Fruit fly (Drosophila melanogaster) whole organism, embryonic: ENCODE results near the gene Syx5.

ENCODE experiments used
- Adf1 ChIP-seq: fragments of 200-800 bp; sonication (Bioruptor generic); IDR thresholded peaks from 2 replicates; pipeline ENCODE4 v1.3.6; 2022; ENCODE audit warnings: missing biosample characterization, missing genetic modification characterization
- Atf6 ChIP-seq: fragments of 200-800 bp; sonication (Bioruptor generic); IDR thresholded peaks from 2 replicates; pipeline ENCODE4 v1.3.6; 2022; ENCODE audit warnings: missing biosample characterization, missing genetic modification characterization
- Awh ChIP-seq: fragments of 200-800 bp; sonication (Bioruptor generic); IDR thresholded peaks from 2 replicates; pipeline ENCODE4, ENCODE4 v1.3.6; 2022; ENCODE audit warnings: missing biosample characterization, missing genetic modification characterization
- B-H2 ChIP-seq: fragments of 200-800 bp; sonication (Bioruptor generic); optimal IDR thresholded peaks from 2 replicates; lab custom pipeline; 2018; ENCODE audit warnings: missing biosample characterization, mild to moderate bottlenecking, missing genetic modification characterization
- Blimp-1 ChIP-seq: fragments of 200-800 bp; sonication (Bioruptor generic); optimal IDR thresholded peaks from 3 replicates; lab custom pipeline; 2018; ENCODE audit warnings: missing biosample characterization, missing genetic modification characterization, mild to moderate bottlenecking, moderate library complexity, missing genetic modification reagents
- CG10209 ChIP-seq: fragments of 200-800 bp; sonication (Bioruptor generic); optimal IDR thresholded peaks from 3 replicates; lab custom pipeline; 2017; ENCODE audit warnings: missing biosample characterization, mild to moderate bottlenecking, missing genetic modification characterization, missing genetic modification reagents
- CG10565 ChIP-seq: fragments of 200-800 bp; sonication (Bioruptor generic); optimal IDR thresholded peaks from 3 replicates; lab custom pipeline; 2016; ENCODE audit warnings: missing biosample characterization, mild to moderate bottlenecking, missing genetic modification characterization
- CG10959 ChIP-seq: fragments of 200-800 bp; sonication (Bioruptor generic); IDR thresholded peaks from 2 replicates; pipeline ENCODE4 v1.3.6; 2022; ENCODE audit warnings: missing biosample characterization, missing genetic modification characterization
- CG13894 ChIP-seq: fragments of 200-800 bp; sonication (Bioruptor generic); optimal IDR thresholded peaks from 3 replicates; lab custom pipeline; 2018; ENCODE audit warnings: missing biosample characterization, mild to moderate bottlenecking, missing genetic modification characterization, moderate library complexity
- CG14014 ChIP-seq: fragments of 200-800 bp; sonication (Bioruptor generic); IDR thresholded peaks from 2 replicates; pipeline ENCODE4 v1.3.6; 2022; ENCODE audit warnings: missing biosample characterization, missing genetic modification characterization
- CG14050 ChIP-seq: fragments of 200-800 bp; sonication (Bioruptor generic); IDR thresholded peaks from 3 replicates; pipeline ENCODE4 v1.3.6; 2022; ENCODE audit warnings: missing biosample characterization, missing genetic modification characterization
- CG15479 ChIP-seq: fragments of 200-800 bp; sonication (Bioruptor generic); optimal IDR thresholded peaks from 3 replicates; lab custom pipeline; 2019; ENCODE audit warnings: missing biosample characterization, mild to moderate bottlenecking, missing genetic modification characterization, moderate library complexity
- CG16779 ChIP-seq: fragments of 200-800 bp; sonication (Bioruptor generic); IDR thresholded peaks from 2 replicates; pipeline ENCODE4 v1.3.6; 2022; ENCODE audit warnings: missing biosample characterization, missing genetic modification characterization
- CG18262 ChIP-seq: fragments of 200-800 bp; optimal IDR thresholded peaks from 3 replicates; lab custom pipeline; 2019; ENCODE audit warnings: missing biosample characterization, mild to moderate bottlenecking, missing genetic modification characterization, moderate library complexity
- CG2678 ChIP-seq: fragments of 200-800 bp; sonication (Bioruptor generic); optimal IDR thresholded peaks from 3 replicates; lab custom pipeline; 2019; ENCODE audit warnings: missing biosample characterization, mild to moderate bottlenecking, missing genetic modification characterization, moderate library complexity
- CG32532 ChIP-seq: fragments of 200-800 bp; sonication (Bioruptor generic); IDR thresholded peaks from 2 replicates; pipeline ENCODE4 v1.3.6; 2022; ENCODE audit warnings: missing biosample characterization, missing genetic modification characterization
- CG34376 ChIP-seq: fragments of 200-800 bp; sonication (Bioruptor generic); optimal IDR thresholded peaks from 2 replicates; lab custom pipeline; 2018; ENCODE audit warnings: missing biosample characterization, mild to moderate bottlenecking, missing genetic modification characterization
- CG34422 ChIP-seq: fragments of 200-800 bp; sonication (Bioruptor generic); IDR thresholded peaks from 3 replicates; pipeline ENCODE4 v1.3.6; 2022; ENCODE audit warnings: missing biosample characterization, missing genetic modification characterization
- CG42726 ChIP-seq: fragments of 200-800 bp; sonication (Bioruptor generic); IDR thresholded peaks from 2 replicates; pipeline ENCODE4 v1.3.6; 2022; ENCODE audit warnings: missing biosample characterization, missing genetic modification characterization; ENCODE audit not compliant: partially characterized antibody
- CG4404 ChIP-seq: fragments of 200-800 bp; sonication (Bioruptor generic); IDR thresholded peaks from 2 replicates; pipeline ENCODE4 v1.3.6; 2022; ENCODE audit warnings: missing biosample characterization, missing genetic modification characterization
- CG4424 ChIP-seq: fragments of 200-800 bp; sonication (Bioruptor generic); optimal IDR thresholded peaks from 3 replicates; lab custom pipeline; 2016; ENCODE audit warnings: missing biosample characterization, missing genetic modification characterization
- CG9437 ChIP-seq: fragments of 200-800 bp; sonication (Bioruptor generic); optimal IDR thresholded peaks from 2 replicates; lab custom pipeline; 2018; ENCODE audit warnings: missing biosample characterization, mild to moderate bottlenecking, missing genetic modification characterization
- Eip74EF ChIP-seq, 2 experiments: fragments of 200-800 bp in 1 of 2; fragments of >200 bp in 1 of 2; sonication (Bioruptor generic) in 1 of 2; optimal IDR thresholded peaks; 2 replicates each; lab custom pipeline; 2017 to 2019; ENCODE audit warnings: missing biosample characterization in 2 of 2, missing genetic modification characterization in 2 of 2, mild to moderate bottlenecking in 1 of 2, moderate library complexity in 1 of 2
- GATAe ChIP-seq: fragments of 200-800 bp; sonication (Bioruptor generic); conservative IDR thresholded peaks from 2 replicates; pipeline ENCODE4 v1.3.6; 2022; ENCODE audit warnings: missing biosample characterization, missing genetic modification characterization
- Gsc ChIP-seq: fragments of 200-800 bp; sonication (Bioruptor generic); IDR thresholded peaks from 2 replicates; pipeline ENCODE4 v1.3.6; 2022; ENCODE audit warnings: missing biosample characterization, missing genetic modification characterization
- Hey ChIP-seq: fragments of 200-800 bp; sonication (Bioruptor generic); optimal IDR thresholded peaks from 3 replicates; lab custom pipeline; 2018; ENCODE audit warnings: missing biosample characterization, mild to moderate bottlenecking, missing genetic modification characterization
- Med ChIP-seq: fragments of 200-800 bp; sonication (Bioruptor generic); peaks from one replicate; lab custom pipeline; 2016; ENCODE audit warnings: missing biosample characterization, missing genetic modification characterization, mild to moderate bottlenecking, inconsistent platforms, moderate library complexity
- Myb ChIP-seq: fragments of 200-800 bp; sonication (Bioruptor generic); optimal IDR thresholded peaks from 2 replicates; lab custom pipeline; 2016; ENCODE audit warnings: missing biosample characterization, missing genetic modification characterization
- NC2β ChIP-seq: fragments of 200-800 bp; sonication (Bioruptor generic); optimal IDR thresholded peaks from 2 replicates; lab custom pipeline; 2016; ENCODE audit warnings: missing biosample characterization, missing genetic modification characterization
- Neu2 ChIP-seq: fragments of 200-800 bp; sonication (Bioruptor generic); optimal IDR thresholded peaks from 3 replicates; lab custom pipeline; 2016; ENCODE audit warnings: missing biosample characterization, missing genetic modification characterization, borderline replicate concordance
- Oaz ChIP-seq: fragments of 200-800 bp; sonication (Bioruptor generic); IDR thresholded peaks from 2 replicates; pipeline ENCODE4 v1.3.6; 2022; ENCODE audit warnings: missing biosample characterization, missing genetic modification characterization
- Opbp ChIP-seq: fragments of 200-800 bp; sonication (Bioruptor generic); IDR thresholded peaks from 3 replicates; pipeline ENCODE4 v1.3.6; 2022; ENCODE audit warnings: missing biosample characterization, missing genetic modification characterization; ENCODE audit not compliant: partially characterized antibody
- Pdp1 ChIP-seq, 2 experiments: fragments of 200-800 bp; sonication (Bioruptor generic); optimal IDR thresholded peaks; 3 replicates each; lab custom pipeline; 2016; ENCODE audit warnings: missing biosample characterization in 2 of 2, missing genetic modification characterization in 2 of 2, mild to moderate bottlenecking in 1 of 2, moderate library complexity in 1 of 2
- Sry-β ChIP-seq: fragments of 200-800 bp; sonication (Bioruptor generic); optimal IDR thresholded peaks from 2 replicates; lab custom pipeline; 2018; ENCODE audit warnings: missing biosample characterization, mild to moderate bottlenecking, missing genetic modification characterization, moderate library complexity
- Taf1 ChIP-seq: fragments of 200-800 bp; sonication (Bioruptor generic); IDR thresholded peaks from 2 replicates; pipeline ENCODE4 v1.3.6; 2022; ENCODE audit warnings: missing biosample characterization, missing genetic modification characterization
- ab ChIP-seq: fragments of 200-800 bp; sonication (Bioruptor generic); optimal IDR thresholded peaks from 2 replicates; lab custom pipeline; 2016; ENCODE audit warnings: missing biosample characterization, missing genetic modification characterization
- abd-A ChIP-seq: fragments of 200-800 bp; sonication (Bioruptor generic); optimal IDR thresholded peaks from 3 replicates; lab custom pipeline; 2019; ENCODE audit warnings: missing biosample characterization, mild to moderate bottlenecking, missing genetic modification characterization, moderate library complexity
- bowl ChIP-seq: fragments of 200-800 bp; sonication (Bioruptor generic); IDR thresholded peaks from 2 replicates; pipeline ENCODE4 v1.3.6; 2022; ENCODE audit warnings: missing biosample characterization, missing genetic modification characterization
- caup ChIP-seq: fragments of 200-800 bp; sonication (Bioruptor generic); optimal IDR thresholded peaks from 3 replicates; lab custom pipeline; 2017; ENCODE audit warnings: missing biosample characterization, mild to moderate bottlenecking, missing genetic modification characterization, moderate library complexity; ENCODE audit not compliant: severe bottlenecking
- dan ChIP-seq: fragments of 200-800 bp; sonication (Bioruptor generic); IDR thresholded peaks from 2 replicates; pipeline ENCODE4 v1.3.6; 2022; ENCODE audit warnings: missing biosample characterization, missing genetic modification characterization
- en ChIP-seq: fragments of 200-800 bp; sonication (Bioruptor generic); optimal IDR thresholded peaks from 2 replicates; lab custom pipeline; 2016; ENCODE audit warnings: missing biosample characterization, missing genetic modification characterization
- gcm2 ChIP-seq: fragments of 200-800 bp; sonication (Bioruptor generic); optimal IDR thresholded peaks from 2 replicates; lab custom pipeline; 2016; ENCODE audit warnings: missing biosample characterization, missing genetic modification characterization
- kni ChIP-seq: fragments of 200-800 bp; sonication (Bioruptor generic); optimal IDR thresholded peaks from 3 replicates; lab custom pipeline; 2017; ENCODE audit warnings: mild to moderate bottlenecking, missing biosample characterization, missing genetic modification reagents, missing genetic modification characterization
- mirr ChIP-seq: fragments of 200-800 bp; sonication (Bioruptor generic); optimal IDR thresholded peaks from 3 replicates; lab custom pipeline; 2018; ENCODE audit warnings: missing biosample characterization, mild to moderate bottlenecking, missing genetic modification characterization
- org-1 ChIP-seq: fragments of 200-800 bp; sonication (Bioruptor generic); optimal IDR thresholded peaks from 2 replicates; lab custom pipeline; 2017; ENCODE audit warnings: missing biosample characterization, missing genetic modification characterization
- pros ChIP-seq: fragments of 200-800 bp; sonication (Bioruptor generic); optimal IDR thresholded peaks from 3 replicates; lab custom pipeline; 2019; ENCODE audit warnings: missing biosample characterization, mild to moderate bottlenecking, missing genetic modification characterization, moderate library complexity
- rib ChIP-seq: fragments of 200-800 bp; sonication (Bioruptor generic); IDR thresholded peaks from 2 replicates; pipeline ENCODE4 v1.3.6; 2022; ENCODE audit warnings: missing biosample characterization, missing genetic modification characterization
- sens ChIP-seq: fragments of 200-800 bp; sonication (Bioruptor generic); peaks from one replicate; lab custom pipeline; 2016; ENCODE audit warnings: missing biosample characterization, missing genetic modification characterization
- tin ChIP-seq: fragments of 200-800 bp; sonication (Bioruptor generic); optimal IDR thresholded peaks from 3 replicates; lab custom pipeline; 2016; ENCODE audit warnings: missing biosample characterization, missing genetic modification characterization
- vvl ChIP-seq: fragments of 200-800 bp; sonication (Bioruptor generic); IDR thresholded peaks from 2 replicates; pipeline ENCODE4 v1.3.6; 2022; ENCODE audit warnings: missing biosample characterization, missing genetic modification characterization

Gene Syx5

DNA sequence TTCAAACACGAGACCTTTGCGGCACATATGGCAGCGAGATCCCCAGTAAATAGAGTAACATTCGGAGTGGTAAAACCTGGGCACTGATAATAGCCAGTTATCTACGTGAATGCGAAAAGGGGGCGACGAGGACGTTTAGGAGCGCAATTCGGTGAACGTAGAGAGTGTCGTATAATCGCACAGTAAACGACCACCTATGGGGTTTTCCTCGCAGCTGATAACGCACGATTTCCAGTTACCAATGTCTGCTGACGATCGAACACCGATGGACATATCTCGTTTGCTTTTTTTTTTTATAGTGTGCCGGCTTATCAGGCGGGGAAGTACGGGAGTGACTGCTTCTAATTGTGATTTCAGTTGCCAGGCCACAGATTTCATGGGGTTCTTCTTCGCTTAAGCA, 12.6 kb downstream of the Syx5 start (continued):
- TF ChIP-seq caup (GFP tag; lab: Kevin White, UChicago) (peak; percentile 18), Adf1 (GFP tag; lab: Robert Waterston, UW) (no peak), Myb (no peak), Gsc (GFP tag; lab: Robert Waterston, UW) (no peak), CG34422 (no peak), CG10959 (GFP tag; lab: Robert Waterston, UW) (no peak), vvl (GFP tag; lab: Robert Waterston, UW) (no peak), CG15479 (GFP tag; lab: Kevin White, UChicago) (peak; percentile 77), tin (no peak), B-H2 (GFP tag; lab: Kevin White, UChicago) (no peak), Taf1 (GFP tag; lab: Robert Waterston, UW) (no peak), mirr (peak; percentile 90), CG14014 (GFP tag; lab: Robert Waterston, UW) (no peak), Sry-β (GFP tag; lab: Kevin White, UChicago) (no peak), CG2678 (tag; lab: Kevin White, UChicago) (peak; percentile 32), CG42726 (GFP tag; lab: Robert Waterston, UW) (no peak), Awh (GFP tag; lab: Robert Waterston, UW) (no peak), CG34376 (GFP tag; lab: Kevin White, UChicago) (peak; percentile 69), Hey (tag; lab: Kevin White, UChicago) (peak; percentile 22), Neu2 (GFP tag; lab: Kevin White, UChicago) (no peak), CG4404 (GFP tag; lab: Robert Waterston, UW) (no peak), CG10565 (GFP tag; lab: Kevin White, UChicago) (no peak), Blimp-1 (no peak), CG14050 (GFP tag; lab: Robert Waterston, UW) (no peak), CG4424 (GFP tag; lab: Kevin White, UChicago) (no peak), GATAe (GFP tag; lab: Robert Waterston, UW) (peak; percentile 66)
- TF ChIP-seq, all 482 proteins: peak for 23

DNA sequence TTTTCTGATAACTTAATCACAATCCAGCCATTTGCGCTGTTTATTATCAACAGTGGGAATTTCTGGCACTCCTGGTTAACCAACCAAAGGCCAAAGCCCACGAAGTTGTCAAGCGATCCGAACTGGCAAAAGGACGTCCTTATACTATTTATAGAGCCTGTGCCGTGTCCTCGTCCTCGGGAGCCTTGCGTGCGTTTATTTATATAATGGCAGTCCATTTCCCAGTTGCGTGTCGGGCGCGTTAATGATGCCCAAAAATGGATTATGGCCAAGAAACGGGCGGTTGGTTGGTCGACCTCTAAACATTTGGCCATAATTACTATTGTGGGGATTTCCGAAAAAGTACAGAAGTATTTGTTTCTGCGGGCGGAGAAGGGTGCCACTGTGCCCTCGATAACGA, 13.3 kb downstream of the Syx5 start:
- TF ChIP-seq Pdp1 (GFP tag; optimal IDR thresholded peaks at IDR 0.05; lab: Kevin White, UChicago) (peak in 1 of 2 experiments; percentile 29), NC2β (GFP tag; lab: Kevin White, UChicago) (no peak), ab (GFP tag; lab: Kevin White, UChicago) (no peak), Atf6 (0 out of 2 replicates have a peak, but pooled peaks have one; percentile 20), CG4404 (GFP tag; lab: Robert Waterston, UW) (no peak), abd-A (tag; lab: Kevin White, UChicago) (peak; percentile 43), sens (GFP tag; lab: Kevin White, UChicago) (peak; percentile 63), CG13894 (tag; lab: Kevin White, UChicago) (peak; percentile 14), CG32532 (no peak), Med (GFP tag; lab: Kevin White, UChicago) (peak; percentile 27), CG9437 (GFP tag; lab: Kevin White, UChicago) (no peak), en (GFP tag; lab: Kevin White, UChicago) (no peak)
- TF ChIP-seq, all 482 proteins: peak for 6

DNA sequence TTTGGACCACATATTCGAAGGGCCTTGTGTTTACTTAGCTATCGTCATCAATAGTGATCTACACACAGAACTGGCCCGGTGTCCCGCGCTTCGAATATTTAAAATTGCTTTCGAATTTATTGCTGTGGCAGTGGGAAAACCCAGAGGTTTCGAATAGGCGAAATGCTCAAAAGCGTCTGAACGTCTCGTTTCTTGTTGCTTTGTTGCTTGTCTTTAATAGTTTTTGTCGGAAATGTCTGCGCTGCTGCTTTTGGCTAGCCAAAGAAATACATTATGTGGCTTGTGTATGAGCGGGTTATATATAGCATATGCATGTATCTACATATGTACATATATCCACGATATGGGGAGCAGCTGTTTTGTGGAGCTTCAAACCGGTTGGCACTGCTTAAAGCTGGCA, 14.1 kb downstream of the Syx5 start:
- TF ChIP-seq dan (GFP tag; lab: Robert Waterston, UW) = no peak
- TF ChIP-seq CG10209 (GFP tag; lab: Kevin White, UChicago) = no peak
- TF ChIP-seq org-1 (GFP tag; lab: Kevin White, UChicago) = no peak
- TF ChIP-seq CG18262 (tag; lab: Kevin White, UChicago) = no peak
- TF ChIP-seq kni (GFP tag; lab: Kevin White, UChicago) = peak; percentile 13
- TF ChIP-seq bowl (GFP tag; lab: Robert Waterston, UW) = no peak
- TF ChIP-seq gcm2 = no peak
- peak; percentile 28 for TF ChIP-seq pros
- TF ChIP-seq Opbp (GFP tag; lab: Robert Waterston, UW) = 0 out of 3 replicates have a peak, but pooled peaks have one; percentile 7
- TF ChIP-seq CG16779 = no peak
- TF ChIP-seq rib = no peak
- peak in 1 of 2 experiments; percentile 3 for TF ChIP-seq Eip74EF (GFP tag; optimal IDR thresholded peaks at IDR 0.05; lab: Kevin White, UChicago)
- no peak for TF ChIP-seq Oaz
